Fruit fly (Drosophila melanogaster) whole organism, embryonic: ENCODE data around the gene mRpL4.

Experiments
- Abd-B ChIP-seq: fragments of 200-800 bp; sonication (Bioruptor generic); optimal IDR thresholded peaks from 2 replicates; lab custom pipeline; 2018; ENCODE audit warnings: missing biosample characterization, mild to moderate bottlenecking, missing genetic modification characterization, moderate library complexity
- Bgb ChIP-seq: fragments of 200-800 bp; sonication (Bioruptor generic); IDR thresholded peaks from 2 replicates; pipeline ENCODE4 v1.3.6; 2022; ENCODE audit warnings: missing biosample characterization, missing genetic modification characterization; ENCODE audit not compliant: partially characterized antibody
- CG10147 ChIP-seq: fragments of 200-800 bp; sonication (Bioruptor generic); optimal IDR thresholded peaks from 2 replicates; lab custom pipeline; 2019; ENCODE audit warnings: missing biosample characterization, mild to moderate bottlenecking, missing genetic modification characterization, moderate library complexity
- CG12155 ChIP-seq: fragments of 200-800 bp; sonication (Bioruptor generic); optimal IDR thresholded peaks from 3 replicates; lab custom pipeline; 2016; ENCODE audit warnings: missing biosample characterization, missing genetic modification characterization
- CG13624 ChIP-seq: fragments of 200-800 bp; sonication (Bioruptor generic); optimal IDR thresholded peaks from 2 replicates; lab custom pipeline; 2016; ENCODE audit warnings: missing biosample characterization, missing genetic modification characterization
- CG15601 ChIP-seq: fragments of 200-800 bp; sonication (Bioruptor generic); optimal IDR thresholded peaks from 3 replicates; lab custom pipeline; 2019; ENCODE audit warnings: missing biosample characterization, mild to moderate bottlenecking, missing genetic modification characterization, moderate library complexity
- CG17385 ChIP-seq: fragments of 200-800 bp; sonication (Bioruptor generic); optimal IDR thresholded peaks from 3 replicates; lab custom pipeline; 2018; ENCODE audit warnings: missing biosample characterization, mild to moderate bottlenecking, missing genetic modification characterization
- CG17568 ChIP-seq: fragments of 200-800 bp; sonication (Bioruptor generic); optimal IDR thresholded peaks from 2 replicates; lab custom pipeline; 2018; ENCODE audit warnings: missing biosample characterization, mild to moderate bottlenecking, missing genetic modification characterization, moderate library complexity
- CG17829 ChIP-seq: fragments of 200-800 bp; optimal IDR thresholded peaks from 2 replicates; lab custom pipeline; 2019; ENCODE audit warnings: missing biosample characterization, mild to moderate bottlenecking, missing genetic modification characterization, moderate library complexity
- CG18011 ChIP-seq: fragments of 200-800 bp; sonication (Bioruptor generic); optimal IDR thresholded peaks from 2 replicates; lab custom pipeline; 2017; ENCODE audit warnings: missing biosample characterization, missing genetic modification characterization, mild to moderate bottlenecking, moderate library complexity, missing genotype
- CG31388 ChIP-seq: fragments of 200-800 bp; sonication (Bioruptor generic); optimal IDR thresholded peaks from 2 replicates; lab custom pipeline; 2016; ENCODE audit warnings: missing biosample characterization, missing genetic modification characterization
- CG31441 ChIP-seq: fragments of 200-800 bp; sonication (Bioruptor generic); IDR thresholded peaks from 2 replicates; pipeline ENCODE4 v1.3.6; 2022; ENCODE audit warnings: missing biosample characterization, missing genetic modification characterization
- CG43689 ChIP-seq: fragments of 200-800 bp; sonication (Bioruptor generic); IDR thresholded peaks from 2 replicates; pipeline ENCODE4 v1.3.6; 2022; ENCODE audit warnings: missing biosample characterization, missing genetic modification characterization
- CG4424 ChIP-seq: fragments of 200-800 bp; sonication (Bioruptor generic); optimal IDR thresholded peaks from 3 replicates; lab custom pipeline; 2016; ENCODE audit warnings: missing biosample characterization, missing genetic modification characterization
- CG7556 ChIP-seq: fragments of 200-800 bp; sonication (Bioruptor generic); optimal IDR thresholded peaks from 2 replicates; lab custom pipeline; 2017; ENCODE audit warnings: missing biosample characterization, mild to moderate bottlenecking, missing genetic modification characterization
- CG7839 ChIP-seq: fragments of 200-800 bp; sonication (Bioruptor generic); optimal IDR thresholded peaks from 3 replicates; lab custom pipeline; 2018; ENCODE audit warnings: missing biosample characterization, mild to moderate bottlenecking, missing genetic modification characterization, moderate library complexity
- CG7987 ChIP-seq: fragments of 200-800 bp; sonication (Bioruptor generic); optimal IDR thresholded peaks from 2 replicates; lab custom pipeline; 2018; ENCODE audit warnings: missing biosample characterization, mild to moderate bottlenecking, missing genetic modification characterization, moderate library complexity
- CG9215 ChIP-seq: fragments of 200-800 bp; sonication (Bioruptor generic); IDR thresholded peaks from 2 replicates; pipeline ENCODE4 v1.3.6; 2022; ENCODE audit warnings: missing biosample characterization, missing genetic modification characterization
- Dad ChIP-seq: fragments of 200-800 bp; sonication (Bioruptor generic); optimal IDR thresholded peaks from 3 replicates; lab custom pipeline; 2016; ENCODE audit warnings: missing biosample characterization, missing genetic modification characterization
- Drgx ChIP-seq: fragments of 200-800 bp; sonication (Bioruptor generic); IDR thresholded peaks from 2 replicates; pipeline ENCODE4 v1.3.6; 2022; ENCODE audit warnings: missing biosample characterization, missing genetic modification characterization
- ERR ChIP-seq: fragments of 200-800 bp; sonication (Bioruptor generic); optimal IDR thresholded peaks from 2 replicates; lab custom pipeline; 2016; ENCODE audit warnings: missing biosample characterization, missing genetic modification characterization
- Kr ChIP-seq: fragments of 200-800 bp; sonication (Bioruptor generic); optimal IDR thresholded peaks from 2 replicates; lab custom pipeline; 2017; ENCODE audit warnings: missing biosample characterization, mild to moderate bottlenecking, missing genetic modification characterization
- Meics ChIP-seq: fragments of 200-800 bp; sonication (Bioruptor generic); optimal IDR thresholded peaks from 2 replicates; lab custom pipeline; 2017; ENCODE audit warnings: missing biosample characterization, mild to moderate bottlenecking, missing genetic modification characterization
- Mrtf ChIP-seq: fragments of 200-800 bp; sonication (Bioruptor generic); IDR thresholded peaks from 3 replicates; pipeline ENCODE4 v1.3.6; 2022; ENCODE audit warnings: missing biosample characterization, missing genetic modification characterization
- NC2α ChIP-seq: fragments of 200-800 bp; sonication (Bioruptor generic); optimal IDR thresholded peaks from 2 replicates; lab custom pipeline; 2016; ENCODE audit warnings: missing biosample characterization, missing genetic modification characterization
- NFAT ChIP-seq: fragments of 200-800 bp; sonication (Bioruptor generic); IDR thresholded peaks from 2 replicates; pipeline ENCODE4 v1.3.6; 2022; ENCODE audit warnings: missing biosample characterization, missing genetic modification characterization
- Nf-YC ChIP-seq: fragments of 200-800 bp; optimal IDR thresholded peaks from 3 replicates; lab custom pipeline; 2019; ENCODE audit warnings: missing biosample characterization, mild to moderate bottlenecking, missing genetic modification characterization, moderate library complexity
- Six4 ChIP-seq: fragments of 200-800 bp; sonication (Bioruptor generic); optimal IDR thresholded peaks from 2 replicates; lab custom pipeline; 2016; ENCODE audit warnings: missing biosample characterization, missing genetic modification characterization
- ara ChIP-seq: fragments of 200-800 bp; sonication (Bioruptor generic); IDR thresholded peaks from 2 replicates; pipeline ENCODE4 v1.3.6; 2022; ENCODE audit warnings: missing biosample characterization, missing genetic modification characterization
- bab2 ChIP-seq: fragments of 200-800 bp; sonication (Bioruptor generic); optimal IDR thresholded peaks from 2 replicates; lab custom pipeline; 2016; ENCODE audit warnings: missing biosample characterization, missing genetic modification characterization
- br ChIP-seq: fragments of >200 bp; optimal IDR thresholded peaks from 2 replicates; lab custom pipeline; 2017
- crp ChIP-seq, 2 experiments: fragments of 200-800 bp; sonication (Bioruptor generic); optimal IDR thresholded peaks; 2 replicates in 1 of 2; 3 replicates in 1 of 2; lab custom pipeline; 2017; ENCODE audit warnings: missing biosample characterization in 2 of 2, missing genetic modification characterization in 2 of 2, mild to moderate bottlenecking in 1 of 2, moderate library complexity in 1 of 2
- dpn ChIP-seq, 2 experiments: fragments of 200-800 bp; sonication (Bioruptor generic); optimal IDR thresholded peaks; 3 replicates each; lab custom pipeline; 2016; ENCODE audit warnings: missing biosample characterization in 2 of 2, missing genetic modification characterization in 2 of 2
- en ChIP-seq: fragments of 200-800 bp; sonication (Bioruptor generic); optimal IDR thresholded peaks from 2 replicates; lab custom pipeline; 2016; ENCODE audit warnings: missing biosample characterization, missing genetic modification characterization
- fd102C ChIP-seq: fragments of 200-800 bp; sonication (Bioruptor generic); optimal IDR thresholded peaks from 2 replicates; lab custom pipeline; 2018; ENCODE audit warnings: missing biosample characterization, mild to moderate bottlenecking, missing genetic modification characterization, moderate library complexity
- inv ChIP-seq: fragments of 200-800 bp; sonication (Bioruptor generic); IDR thresholded peaks from 2 replicates; pipeline ENCODE4 v1.3.6; 2022; ENCODE audit warnings: missing biosample characterization, missing genetic modification characterization; ENCODE audit not compliant: partially characterized antibody
- jigr1 ChIP-seq: fragments of 200-800 bp; sonication (Bioruptor generic); IDR thresholded peaks from 3 replicates; pipeline ENCODE4 v1.3.6; 2022; ENCODE audit warnings: missing biosample characterization, missing genetic modification characterization
- jing ChIP-seq: fragments of 200-800 bp; sonication (Bioruptor generic); optimal IDR thresholded peaks from 2 replicates; lab custom pipeline; 2018; ENCODE audit warnings: missing biosample characterization, mild to moderate bottlenecking, missing genetic modification characterization
- nau ChIP-seq: fragments of 200-800 bp; sonication (Bioruptor generic); optimal IDR thresholded peaks from 3 replicates; lab custom pipeline; 2017; ENCODE audit warnings: missing biosample characterization, mild to moderate bottlenecking, missing genetic modification characterization, missing genetic modification reagents
- nom ChIP-seq: fragments of 200-800 bp; sonication (Bioruptor generic); optimal IDR thresholded peaks from 2 replicates; lab custom pipeline; 2017; ENCODE audit warnings: missing biosample characterization, missing genetic modification characterization, mild to moderate bottlenecking, moderate library complexity, missing genetic modification reagents
- odd ChIP-seq: fragments of 200-800 bp; sonication (Bioruptor generic); optimal IDR thresholded peaks from 2 replicates; lab custom pipeline; 2017; ENCODE audit warnings: missing biosample characterization, mild to moderate bottlenecking, missing genetic modification characterization
- pan ChIP-seq, 4 experiments: fragments of >200 bp in 3 of 4; fragments of 200-800 bp in 1 of 4; sonication (Bioruptor generic) in 1 of 4; optimal IDR thresholded peaks in 3 of 4; IDR thresholded peaks in 1 of 4; 2 replicates each; pipeline versions ENCODE4 v1.3.6 to Lab custom; 2017 to 2022; ENCODE audit warnings: missing biosample characterization in 2 of 4, missing genetic modification characterization in 2 of 4, mixed read lengths in 1 of 4
- peb ChIP-seq: fragments of 200-800 bp; sonication (Bioruptor generic); IDR thresholded peaks from 2 replicates; pipeline ENCODE4 v1.3.6; 2022; ENCODE audit warnings: missing biosample characterization, missing genetic modification characterization
- phol ChIP-seq: fragments of 200-800 bp; sonication (Bioruptor generic); optimal IDR thresholded peaks from 3 replicates; lab custom pipeline; 2018; ENCODE audit warnings: missing biosample characterization, mild to moderate bottlenecking, missing genetic modification characterization, moderate library complexity
- row ChIP-seq: fragments of 200-800 bp; sonication (Bioruptor generic); IDR thresholded peaks from 3 replicates; pipeline ENCODE4 v1.3.6; 2022; ENCODE audit warnings: missing biosample characterization, missing genetic modification characterization
- tin ChIP-seq: fragments of 200-800 bp; sonication (Bioruptor generic); optimal IDR thresholded peaks from 3 replicates; lab custom pipeline; 2016; ENCODE audit warnings: missing biosample characterization, missing genetic modification characterization
- tio ChIP-seq: fragments of 200-800 bp; sonication (Bioruptor generic); optimal IDR thresholded peaks from 2 replicates; lab custom pipeline; 2017; ENCODE audit warnings: missing biosample characterization, missing genetic modification characterization, inconsistent platforms
- zf30C ChIP-seq: fragments of 200-800 bp; sonication (Bioruptor generic); optimal IDR thresholded peaks from 3 replicates; lab custom pipeline; 2018; ENCODE audit warnings: missing biosample characterization, mild to moderate bottlenecking, missing genetic modification characterization
- zfh1 ChIP-seq: fragments of 200-800 bp; sonication (Bioruptor generic); IDR thresholded peaks from 3 replicates; pipeline ENCODE4 v1.3.6; 2022; ENCODE audit warnings: missing biosample characterization, missing genetic modification characterization

Gene mRpL4

DNA sequence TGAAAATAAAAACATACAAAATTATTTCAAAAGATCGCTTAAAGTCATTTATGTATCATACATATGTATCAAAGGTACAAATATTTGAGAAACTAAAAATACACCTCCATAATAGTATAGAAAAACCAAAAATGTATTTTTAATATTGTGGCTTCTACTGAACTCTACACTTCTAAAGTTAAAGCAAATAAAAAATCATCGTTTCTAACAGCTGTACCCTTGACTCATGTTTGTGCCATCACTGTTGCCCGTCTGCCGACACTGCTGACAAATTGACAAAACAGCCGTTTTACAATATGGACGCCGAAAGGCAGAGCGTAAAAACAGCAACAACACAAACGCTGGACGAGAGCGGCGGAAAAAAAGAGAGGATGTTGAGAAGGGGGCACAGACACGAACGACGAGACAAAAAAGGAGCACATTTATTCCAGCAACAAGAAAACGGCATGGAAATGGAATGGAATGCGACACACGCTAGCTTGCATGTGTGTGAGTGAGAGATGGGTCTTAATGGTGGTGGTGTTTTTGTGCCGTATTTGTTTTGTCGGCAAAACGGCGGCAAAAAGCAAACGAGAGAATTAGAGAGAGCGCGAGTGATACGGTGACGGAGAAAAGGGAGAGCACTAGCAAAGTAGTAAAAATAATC is 42.4 kb downstream of the mRpL4 start (continued):
- TF ChIP-seq Drgx (no peak), CG12155 (GFP tag; lab: Kevin White, UChicago) (peak; percentile 77), odd (GFP tag; lab: Kevin White, UChicago) (peak; percentile 74), en (GFP tag; lab: Kevin White, UChicago) (peak; percentile 62), Nf-YC (tag; lab: Kevin White, UChicago) (peak; percentile 57), ERR (peak; percentile 46), fd102C (no peak), row (GFP tag; lab: Robert Waterston, UW) (no peak), CG43689 (GFP tag; lab: Robert Waterston, UW) (no peak), peb (no peak), CG18011 (GFP tag; lab: Kevin White, UChicago) (peak; percentile 73), zfh1 (GFP tag; lab: Robert Waterston, UW) (no peak), Dad (peak; percentile 84), jigr1 (GFP tag; lab: Robert Waterston, UW) (no peak), CG31441 (GFP tag; lab: Robert Waterston, UW) (no peak), NC2α (peak; percentile 70), Six4 (peak; percentile 63), Meics (GFP tag; lab: Kevin White, UChicago) (peak; percentile 92), CG10147 (GFP tag; lab: Kevin White, UChicago) (peak; percentile 69), zf30C (GFP tag; lab: Kevin White, UChicago) (no peak), br (lab: Kevin White, UChicago) (no peak), bab2 (GFP tag; lab: Kevin White, UChicago) (peak; percentile 84), CG7987 (peak; percentile 69), Abd-B (GFP tag; lab: Kevin White, UChicago) (peak; percentile 54), Bgb (GFP tag; lab: Robert Waterston, UW) (no peak), crp (GFP tag; optimal IDR thresholded peaks at IDR 0.05; lab: Kevin White, UChicago) (peak; percentile 1 to 73), tio (peak; percentile 68), CG17829 (peak; percentile 86), nau (GFP tag; lab: Kevin White, UChicago) (peak; percentile 83), jing (GFP tag; lab: Kevin White, UChicago) (peak; percentile 38), CG15601 (tag; lab: Kevin White, UChicago) (peak; percentile 68), CG4424 (GFP tag; lab: Kevin White, UChicago) (peak; percentile 85), CG7556 (peak; percentile 81)
- TF ChIP-seq, all 482 proteins: peak for 280

DNA sequence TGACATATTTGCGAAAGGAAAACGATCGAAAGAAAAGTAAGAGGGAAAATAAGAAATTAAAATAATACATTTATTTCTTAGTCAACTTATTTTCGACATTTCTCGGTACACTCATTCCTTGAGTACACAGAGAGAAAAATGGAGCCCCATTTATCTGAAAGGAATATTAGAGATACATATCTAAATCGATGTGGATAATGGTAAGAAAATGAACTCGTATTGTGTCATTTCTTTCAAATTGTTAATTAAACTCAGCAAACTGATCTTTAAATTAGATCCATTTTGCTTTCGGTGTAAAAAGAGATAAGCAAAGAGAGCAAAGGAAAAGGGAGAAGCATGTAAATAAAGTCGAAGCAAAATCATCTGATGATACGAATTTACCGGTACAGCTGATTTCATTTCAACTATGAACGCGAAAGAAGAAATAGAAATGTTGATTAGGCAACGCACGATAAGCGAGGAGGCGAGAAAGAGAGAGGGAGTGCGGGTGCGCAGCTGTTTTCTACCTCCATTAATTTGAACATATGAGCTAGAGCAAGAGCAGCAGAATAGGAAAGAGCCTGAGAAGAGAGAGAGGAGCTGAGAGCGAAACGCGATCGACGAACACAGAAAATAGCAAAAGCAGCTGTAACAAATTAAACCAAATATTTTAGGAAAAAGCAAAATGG is 43.1 kb downstream of the mRpL4 start:
- TF ChIP-seq tin (GFP tag; lab: Kevin White, UChicago) (peak; percentile 77), Mrtf (no peak), ara (GFP tag; lab: Robert Waterston, UW) (no peak), NFAT (GFP tag; lab: Robert Waterston, UW) (no peak), dpn (GFP tag; optimal IDR thresholded peaks at IDR 0.05; lab: Kevin White, UChicago) (peak; percentile 80 to 86), CG31388 (peak; percentile 55), Six4 (peak; percentile 91), CG9215 (no peak), CG17829 (peak; percentile 89), CG17385 (GFP tag; lab: Kevin White, UChicago) (peak; percentile 79), phol (tag; lab: Kevin White, UChicago) (peak; percentile 92), Kr (GFP tag; lab: Kevin White, UChicago) (peak; percentile 15), pan (optimal IDR thresholded peaks at IDR 0.05; lab: Kevin White, UChicago) (no peak), pan (GFP tag; optimal IDR thresholded peaks at IDR 0.05 in 1 of 2, IDR thresholded peaks at IDR 0.05 in 1 of 2) (no peak), inv (GFP tag; lab: Robert Waterston, UW) (no peak), crp (GFP tag; optimal IDR thresholded peaks at IDR 0.05; lab: Kevin White, UChicago) (peak; percentile 65 to 92), nom (GFP tag; lab: Kevin White, UChicago) (peak; percentile 12), CG7839 (tag; lab: Kevin White, UChicago) (peak; percentile 92), CG17568 (GFP tag; lab: Kevin White, UChicago) (peak; percentile 67), CG13624 (GFP tag; lab: Kevin White, UChicago) (peak; percentile 86)
